Fruit fly (Drosophila melanogaster): ENCODE data around the gene CG1113.

Gene CG1113

dm6 chr3R:5283360-5283963 is 30.5 kb downstream of the CG1113 start (continued):
- TF ChIP-seq Side (GFP tag; optimal IDR thresholded peaks at IDR 0.05), result peak; percentile 92
- peak; percentile 66 for TF ChIP-seq ttk (GFP tag; IDR thresholded peaks at IDR 0.05)
- no peak for TF ChIP-seq Dip2 (GFP tag; IDR thresholded peaks at IDR 0.05)
- peak; percentile 89 for TF ChIP-seq CG1647 (GFP tag; optimal IDR thresholded peaks at IDR 0.05)
- peak; percentile 89 for TF ChIP-seq CG4424 (GFP tag; optimal IDR thresholded peaks at IDR 0.05)
- TF ChIP-seq caup (GFP tag; optimal IDR thresholded peaks at IDR 0.05; ENCODE audit: severe bottlenecking), result peak; percentile 88
- TF ChIP-seq Mes4 (GFP tag; optimal IDR thresholded peaks at IDR 0.05), result peak; percentile 82
- TF ChIP-seq nerfin-2 (GFP tag; IDR thresholded peaks at IDR 0.05; ENCODE audit: partially characterized antibody), result no peak
- peak; percentile 75; the same call in 2 of the 3 replicates for TF ChIP-seq H15 (GFP tag; IDR thresholded peaks at IDR 0.05)
- no peak for TF ChIP-seq Elba2 (GFP tag; optimal IDR thresholded peaks at IDR 0.05)
- peak; percentile 87 for TF ChIP-seq Ptx1 (GFP tag; IDR thresholded peaks at IDR 0.05)
- peak; percentile 86 for TF ChIP-seq CG14014 (GFP tag; IDR thresholded peaks at IDR 0.05)
- TF ChIP-seq CG1603 (tag; optimal IDR thresholded peaks at IDR 0.05), result peak; percentile 84
- peak; percentile 77 for TF ChIP-seq Fer2 (tag; optimal IDR thresholded peaks at IDR 0.05)
- TF ChIP-seq maf-S (GFP tag; optimal IDR thresholded peaks at IDR 0.05), result peak; percentile 75
- TF ChIP-seq CG15514 (GFP tag; optimal IDR thresholded peaks at IDR 0.05), result peak; percentile 81
- no peak for TF ChIP-seq D (optimal IDR thresholded peaks at IDR 0.05)
- peak; percentile 92 for TF ChIP-seq D (GFP tag; optimal IDR thresholded peaks at IDR 0.05)
- peak in 1 of 2 experiments; percentile 54 for TF ChIP-seq crp (GFP tag; optimal IDR thresholded peaks at IDR 0.05)
- TF ChIP-seq CG7372 (GFP tag; IDR thresholded peaks at IDR 0.05), result peak; percentile 76
- TF ChIP-seq CG30020 (tag; optimal IDR thresholded peaks at IDR 0.05), result peak; percentile 65
- peak; percentile 96 for TF ChIP-seq CG30403 (GFP tag; optimal IDR thresholded peaks at IDR 0.05)
- peak; percentile 93 for TF ChIP-seq CG9727 (GFP tag; optimal IDR thresholded peaks at IDR 0.05)
- TF ChIP-seq dysf (GFP tag; IDR thresholded peaks at IDR 0.05), result peak; percentile 92
- no peak for TF ChIP-seq br (optimal IDR thresholded peaks at IDR 0.05)
- TF ChIP-seq pfk (GFP tag; optimal IDR thresholded peaks at IDR 0.05), result peak; percentile 44
- peak in 1 of 2 experiments; percentile 89 for TF ChIP-seq Eip74EF (GFP tag; optimal IDR thresholded peaks at IDR 0.05)
- TF ChIP-seq CG34422 (GFP tag; IDR thresholded peaks at IDR 0.05), result peak; percentile 90
- no peak for TF ChIP-seq lov (optimal IDR thresholded peaks at IDR 0.05)
- peak; percentile 72; the same call in 2 of the 3 replicates for TF ChIP-seq lov (GFP tag; IDR thresholded peaks at IDR 0.05)
- no peak for TF ChIP-seq hth (optimal IDR thresholded peaks at IDR 0.05)
- TF ChIP-seq crc (GFP tag; optimal IDR thresholded peaks at IDR 0.05), result peak; percentile 86
- TF ChIP-seq vnd (GFP tag; IDR thresholded peaks at IDR 0.05; ENCODE audit: partially characterized antibody), result no peak
- TF ChIP-seq ranshi (GFP tag; IDR thresholded peaks at IDR 0.05), result peak; percentile 74; the same call in 1 of the 2 replicates
- peak; percentile 84 for TF ChIP-seq tio (GFP tag; optimal IDR thresholded peaks at IDR 0.05)
- no peak for TF ChIP-seq HLH4C (GFP tag; IDR thresholded peaks at IDR 0.05; ENCODE audit: partially characterized antibody)
- peak; percentile 27; the same call in 1 of the 2 replicates for TF ChIP-seq sim (GFP tag; IDR thresholded peaks at IDR 0.05)
- TF ChIP-seq al (GFP tag; IDR thresholded peaks at IDR 0.05), result peak; percentile 84
- TF ChIP-seq zen2 (GFP tag; IDR thresholded peaks at IDR 0.05; ENCODE audit: partially characterized antibody), result no peak
- TF ChIP-seq dmrt99B (tag; optimal IDR thresholded peaks at IDR 0.05), result peak; percentile 94
- TF ChIP-seq CG7839 (tag; optimal IDR thresholded peaks at IDR 0.05), result peak; percentile 93
- peak; percentile 70 for TF ChIP-seq jing (GFP tag; optimal IDR thresholded peaks at IDR 0.05)
- TF ChIP-seq YL-1 (GFP tag; optimal IDR thresholded peaks at IDR 0.05), result peak; percentile 78
- TF ChIP-seq Lim3 (GFP tag; IDR thresholded peaks at IDR 0.05), result no peak
- peak; percentile 89 for TF ChIP-seq CG15011 (GFP tag; optimal IDR thresholded peaks at IDR 0.05)
- peak; percentile 87 for TF ChIP-seq CG32532 (GFP tag; IDR thresholded peaks at IDR 0.05)
- peak; percentile 31 for TF ChIP-seq pros (GFP tag; optimal IDR thresholded peaks at IDR 0.05)
- peak; percentile 99 for TF ChIP-seq CG11504 (tag; optimal IDR thresholded peaks at IDR 0.05)
- no peak for TF ChIP-seq hbn (GFP tag; IDR thresholded peaks at IDR 0.05; ENCODE audit: partially characterized antibody)
- peak; percentile 85 for TF ChIP-seq CG2875 (GFP tag; optimal IDR thresholded peaks at IDR 0.05)

All from whole organism, embryonic.